Worm (Caenorhabditis elegans) whole organism, L2 larva: ENCODE results near the gene pals-20.

ENCODE experiments used
- ama-1 ChIP-seq: fragments of 150-350 bp; optimal IDR thresholded peaks from 2 replicates; lab custom pipeline; 2018; ENCODE audit warnings: inconsistent platforms
- nhr-21 ChIP-seq: fragments of 150-350 bp; optimal IDR thresholded peaks from 2 replicates; lab custom pipeline; 2014; ENCODE audit warnings: missing biosample characterization, missing genetic modification characterization
- nhr-6 ChIP-seq: fragments of 150-350 bp; optimal IDR thresholded peaks from 2 replicates; lab custom pipeline; 2014; ENCODE audit warnings: missing biosample characterization, missing genetic modification characterization
- nhr-77 ChIP-seq: fragments of 150-350 bp; optimal IDR thresholded peaks from 2 replicates; lab custom pipeline; 2014; ENCODE audit warnings: missing biosample characterization, missing genetic modification characterization
- sma-3 ChIP-seq: sonication (generic microtip); optimal IDR thresholded peaks from 2 replicates; lab custom pipeline; 2016; ENCODE audit warnings: missing genetic modification reagents, missing genetic modification characterization, missing compliant biosample characterization
- unc-39 ChIP-seq: fragments of 150-350 bp; optimal IDR thresholded peaks from 2 replicates; lab custom pipeline; 2014; ENCODE audit warnings: missing biosample characterization, missing genetic modification characterization
- unc-55 ChIP-seq: fragments of 150-350 bp; sonication (generic microtip); optimal IDR thresholded peaks from 3 replicates; lab custom pipeline; 2014; ENCODE audit warnings: missing biosample characterization, missing genetic modification reagents, missing genetic modification characterization

DNA sequence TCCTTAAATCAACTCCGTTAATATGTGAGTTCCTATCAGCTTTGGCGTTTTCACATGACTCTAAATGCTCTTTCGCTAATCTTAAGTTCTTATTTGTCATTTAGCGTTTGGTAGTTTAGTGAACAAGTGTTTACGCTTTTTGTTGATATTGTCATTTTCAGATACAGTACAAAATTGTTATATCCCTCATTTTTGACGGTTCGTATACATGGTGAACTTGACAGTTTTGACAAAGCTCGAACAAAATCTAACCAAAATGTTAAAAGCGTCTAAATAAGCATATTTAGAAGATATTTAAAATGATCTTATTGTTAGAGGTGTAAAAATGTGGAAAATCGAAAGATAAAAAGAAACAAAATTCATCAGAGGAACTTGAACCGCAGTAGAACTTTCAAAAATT lies 4.6 kb downstream of the pals-20 start:
- no peak for TF ChIP-seq unc-55 (GFP tag; lab: Kevin White, UChicago)
- TF ChIP-seq nhr-21 (tag; lab: Kevin White, UChicago), result no peak
- TF ChIP-seq ama-1 (lab: Kevin White, UChicago), result no peak
- TF ChIP-seq sma-3 (GFP tag; lab: Kevin White, UChicago), result no peak
- TF ChIP-seq unc-39 (tag; lab: Kevin White, UChicago), result no peak
- TF ChIP-seq nhr-6, result no peak
- no peak for TF ChIP-seq nhr-77 (tag; lab: Kevin White, UChicago)
